Worm (Caenorhabditis elegans) whole organism, young adult: Measurements from ENCODE around the gene dnc-1.

Experiments used
- B0035.1 ChIP-seq: sonication (generic microtip); optimal IDR thresholded peaks from 2 replicates; lab custom pipeline; 2016; ENCODE audit warnings: missing genetic modification characterization, mild to moderate bottlenecking, missing compliant biosample characterization, missing genotype, missing genetic modification reagents
- B0261.1 ChIP-seq: sonication (generic microtip); optimal IDR thresholded peaks from 2 replicates; lab custom pipeline; 2016; ENCODE audit warnings: mild to moderate bottlenecking, missing genetic modification characterization, moderate library complexity, missing compliant biosample characterization
- F10E7.11 ChIP-seq: sonication (generic microtip); optimal IDR thresholded peaks from 2 replicates; lab custom pipeline; 2017; ENCODE audit warnings: mild to moderate bottlenecking, missing genetic modification characterization, moderate library complexity, missing compliant biosample characterization
- F23B12.7 ChIP-seq: sonication (generic microtip); optimal IDR thresholded peaks from 2 replicates; lab custom pipeline; 2017; ENCODE audit warnings: missing genetic modification characterization, mild to moderate bottlenecking, missing compliant biosample characterization, antibody characterized with exemption, moderate library complexity; ENCODE audit not compliant: insufficient read depth
- F57C9.4 ChIP-seq: sonication (generic microtip); optimal IDR thresholded peaks from 2 replicates; lab custom pipeline; 2017; ENCODE audit warnings: mild to moderate bottlenecking, missing genetic modification characterization, missing compliant biosample characterization
- T07F8.4 ChIP-seq: sonication (generic microtip); optimal IDR thresholded peaks from 2 replicates; lab custom pipeline; 2016; ENCODE audit warnings: mild to moderate bottlenecking, missing genetic modification characterization, moderate library complexity, missing compliant biosample characterization
- Y53F4B.3 ChIP-seq: fragments of 200-800 bp; sonication (Bioruptor generic); IDR thresholded peaks from 2 replicates; pipeline ENCODE4 v1.3.6; 2022; ENCODE audit warnings: missing genetic modification reagents, missing genetic modification characterization, missing compliant biosample characterization
- Y79H2A.3 ChIP-seq: fragments of 200-800 bp; sonication (Bioruptor generic); conservative IDR thresholded peaks from 2 replicates; pipeline ENCODE4 v1.3.6; 2022; ENCODE audit warnings: missing genetic modification reagents, missing genetic modification characterization, missing compliant biosample characterization
- akir-1 ChIP-seq: fragments of 200-800 bp; sonication (Bioruptor generic); optimal IDR thresholded peaks from 2 replicates; lab custom pipeline; 2018; ENCODE audit warnings: mild to moderate bottlenecking, missing genetic modification characterization, moderate library complexity, missing compliant biosample characterization
- attf-5 ChIP-seq: fragments of 200-800 bp; sonication (Bioruptor generic); optimal IDR thresholded peaks from 2 replicates; lab custom pipeline; 2018; ENCODE audit warnings: mild to moderate bottlenecking, missing genetic modification characterization, missing compliant biosample characterization
- ccch-3 ChIP-seq: fragments of 200-800 bp; sonication (Bioruptor generic); optimal IDR thresholded peaks from 2 replicates; lab custom pipeline; 2018; ENCODE audit warnings: mild to moderate bottlenecking, missing genetic modification characterization, missing compliant biosample characterization
- cebp-1 ChIP-seq, 2 experiments: fragments of 200-800 bp in 1 of 2; sonication (Bioruptor generic) in 1 of 2; sonication (generic microtip) in 1 of 2; IDR thresholded peaks in 1 of 2; optimal IDR thresholded peaks in 1 of 2; 2 replicates each; pipeline versions ENCODE4 v1.3.6 to Lab custom; 2017 to 2022; ENCODE audit warnings: missing compliant biosample characterization in 2 of 2, missing genetic modification characterization in 2 of 2, mild to moderate bottlenecking in 1 of 2, missing genetic modification reagents in 1 of 2, moderate library complexity in 1 of 2
- ceh-27 ChIP-seq: fragments of 200-800 bp; sonication (Bioruptor generic); optimal IDR thresholded peaks from 2 replicates; lab custom pipeline; 2018; ENCODE audit warnings: mild to moderate bottlenecking, missing genetic modification characterization, moderate library complexity, missing compliant biosample characterization
- ceh-79 ChIP-seq: sonication (generic microtip); optimal IDR thresholded peaks from 2 replicates; lab custom pipeline; 2017; ENCODE audit warnings: mild to moderate bottlenecking, missing genetic modification characterization, missing compliant biosample characterization
- die-1 ChIP-seq: sonication (generic microtip); optimal IDR thresholded peaks from 2 replicates; lab custom pipeline; 2016; ENCODE audit warnings: missing genotype, mild to moderate bottlenecking, missing genetic modification characterization, missing compliant biosample characterization
- efl-1 ChIP-seq: fragments of 150-350 bp; optimal IDR thresholded peaks from 2 replicates; lab custom pipeline; 2014; ENCODE audit warnings: missing biosample characterization, missing genetic modification reagents, missing genetic modification characterization
- gei-17 ChIP-seq: fragments of 200-800 bp; sonication (Bioruptor generic); optimal IDR thresholded peaks from 2 replicates; lab custom pipeline; 2018; ENCODE audit warnings: mild to moderate bottlenecking, missing genetic modification characterization, missing compliant biosample characterization
- hmg-1.2 ChIP-seq: fragments of 200-800 bp; sonication (Bioruptor generic); IDR thresholded peaks from 2 replicates; pipeline ENCODE4 v1.3.6; 2022; ENCODE audit warnings: missing genetic modification reagents, missing genetic modification characterization, missing compliant biosample characterization
- hrde-1 ChIP-seq: sonication (generic microtip); optimal IDR thresholded peaks from 2 replicates; lab custom pipeline; 2016; ENCODE audit warnings: missing genetic modification characterization, mild to moderate bottlenecking, missing compliant biosample characterization, moderate library complexity, missing genotype, missing genetic modification reagents, borderline replicate concordance
- lag-1 ChIP-seq: fragments of 200-800 bp; sonication (Bioruptor generic); IDR thresholded peaks from 2 replicates; pipeline ENCODE4 v1.3.6; 2022; ENCODE audit warnings: missing genetic modification reagents, missing genetic modification characterization, missing compliant biosample characterization
- lin-40 ChIP-seq: sonication (generic microtip); optimal IDR thresholded peaks from 2 replicates; lab custom pipeline; 2016; ENCODE audit warnings: missing genetic modification characterization, mild to moderate bottlenecking, missing compliant biosample characterization, missing genotype, missing genetic modification reagents
- madf-10 ChIP-seq: sonication (generic microtip); optimal IDR thresholded peaks from 2 replicates; lab custom pipeline; 2016; ENCODE audit warnings: mild to moderate bottlenecking, missing genetic modification characterization, missing compliant biosample characterization
- mxl-1 ChIP-seq: sonication (generic microtip); optimal IDR thresholded peaks from 2 replicates; lab custom pipeline; 2016; ENCODE audit warnings: missing genetic modification characterization, missing compliant biosample characterization
- nfya-1 ChIP-seq: sonication (generic microtip); optimal IDR thresholded peaks from 2 replicates; lab custom pipeline; 2017; ENCODE audit warnings: antibody characterized with exemption, missing compliant biosample characterization, missing genetic modification characterization, borderline replicate concordance; ENCODE audit not compliant: insufficient read depth
- nhr-179 ChIP-seq: sonication (generic microtip); optimal IDR thresholded peaks from 2 replicates; lab custom pipeline; 2016; ENCODE audit warnings: mild to moderate bottlenecking, missing genetic modification characterization, missing compliant biosample characterization
- nhr-80 ChIP-seq: sonication (generic microtip); optimal IDR thresholded peaks from 2 replicates; lab custom pipeline; 2016; ENCODE audit warnings: missing genetic modification characterization, missing compliant biosample characterization
- rcor-1 ChIP-seq: fragments of 200-800 bp; sonication (Bioruptor generic); IDR thresholded peaks from 2 replicates; pipeline ENCODE4 v1.3.6; 2022; ENCODE audit warnings: missing genetic modification reagents, missing genetic modification characterization, missing compliant biosample characterization
- repo-1 ChIP-seq: sonication (generic microtip); optimal IDR thresholded peaks from 2 replicates; lab custom pipeline; 2017; ENCODE audit warnings: mild to moderate bottlenecking, missing genetic modification characterization, missing compliant biosample characterization
- sea-2 ChIP-seq: fragments of 200-800 bp; sonication (Bioruptor generic); IDR thresholded peaks from 2 replicates; pipeline ENCODE4 v1.3.6; 2022; ENCODE audit warnings: missing genetic modification characterization, missing compliant biosample characterization
- snpc-1.3 ChIP-seq: sonication (generic microtip); optimal IDR thresholded peaks from 2 replicates; lab custom pipeline; 2017; ENCODE audit warnings: missing genetic modification characterization, mild to moderate bottlenecking, missing compliant biosample characterization, antibody characterized with exemption, moderate library complexity, missing genotype, missing genetic modification reagents; ENCODE audit not compliant: insufficient read depth
- somi-1 ChIP-seq: fragments of 200-800 bp; sonication (Bioruptor generic); optimal IDR thresholded peaks from 2 replicates; lab custom pipeline; 2018; ENCODE audit warnings: mild to moderate bottlenecking, missing genetic modification characterization, missing compliant biosample characterization
- sptf-2 ChIP-seq: fragments of 200-800 bp; sonication (Bioruptor generic); optimal IDR thresholded peaks from 2 replicates; lab custom pipeline; 2018; ENCODE audit warnings: mild to moderate bottlenecking, missing genetic modification characterization, missing compliant biosample characterization
- tbx-9 ChIP-seq: sonication (generic microtip); optimal IDR thresholded peaks from 2 replicates; lab custom pipeline; 2016; ENCODE audit warnings: borderline replicate concordance, missing genetic modification characterization, inconsistent platforms, missing compliant biosample characterization
- tlf-1 ChIP-seq: fragments of 200-800 bp; sonication (Bioruptor generic); optimal IDR thresholded peaks from 2 replicates; lab custom pipeline; 2018; ENCODE audit warnings: mild to moderate bottlenecking, missing genetic modification characterization, missing compliant biosample characterization
- unc-130 ChIP-seq: sonication (generic microtip); optimal IDR thresholded peaks from 2 replicates; lab custom pipeline; 2016; ENCODE audit warnings: missing genetic modification reagents, missing genetic modification characterization, missing compliant biosample characterization
- ztf-25 ChIP-seq: fragments of 200-800 bp; sonication (Bioruptor generic); IDR thresholded peaks from 2 replicates; pipeline ENCODE4 v1.3.6; 2022; ENCODE audit warnings: missing genetic modification reagents, missing genetic modification characterization, missing compliant biosample characterization
- ztf-26 ChIP-seq: sonication (generic microtip); optimal IDR thresholded peaks from 2 replicates; lab custom pipeline; 2017; ENCODE audit warnings: missing genetic modification characterization, missing compliant biosample characterization
- ztf-3 ChIP-seq: fragments of 200-800 bp; sonication (Bioruptor generic); optimal IDR thresholded peaks from 2 replicates; lab custom pipeline; 2018; ENCODE audit warnings: mild to moderate bottlenecking, missing genetic modification characterization, missing compliant biosample characterization
- ztf-6 ChIP-seq: fragments of 200-800 bp; sonication (Bioruptor generic); IDR thresholded peaks from 2 replicates; pipeline ENCODE4 v1.3.6; 2022; ENCODE audit warnings: missing genetic modification reagents, missing genetic modification characterization, missing compliant biosample characterization

Gene dnc-1

ce11 chrIV:10915388-10915787 is 17.6 kb downstream of the dnc-1 start, which contains the start of gene ZK593.3:
ZK593.3 (plus strand) TSS chrIV:10915688.
- TF ChIP-seq attf-5 (GFP tag; lab: Kevin White, UChicago): no peak
- TF ChIP-seq nhr-80 (tag; lab: Kevin White, UChicago): peak; percentile 4

- TF ChIP-seq Y79H2A.3 (GFP tag; lab: Robert Waterston, UW) (no peak), rcor-1 (GFP tag; lab: Robert Waterston, UW) (no peak), repo-1 (peak; percentile 59)
Measured at ce11 chrIV:10913081-10913480, 19.9 kb downstream of the dnc-1 start, which contains the start of gene ZK593.2. ZK593.2 (plus strand) TSS chrIV:10913381.

- TF ChIP-seq B0261.1 (tag; lab: Kevin White, UChicago): no peak
- no peak for TF ChIP-seq lin-40 (tag; lab: Kevin White, UChicago)
- TF ChIP-seq nhr-80 (tag; lab: Kevin White, UChicago): peak; percentile 91
- peak; percentile 62 for TF ChIP-seq hmg-1.2
Measured at ce11 chrIV:10909708-10910107, 23.3 kb downstream of the dnc-1 start, which contains the start of gene pyk-2. pyk-2 (plus strand) TSS chrIV:10909913.

ce11 chrIV:10909206-10909605 is 23.8 kb downstream of the dnc-1 start, which contains the start of gene ZK596.2:
ZK596.2 (minus strand) TSS chrIV:10909306.
- TF ChIP-seq T07F8.4 (tag; lab: Kevin White, UChicago): no peak
- no peak for TF ChIP-seq lag-1 (GFP tag; lab: Robert Waterston, UW)
- TF ChIP-seq F23B12.7: no peak
- TF ChIP-seq F57C9.4: no peak
- TF ChIP-seq ztf-6 (GFP tag; lab: Robert Waterston, UW): no peak
- TF ChIP-seq B0035.1 (tag; lab: Kevin White, UChicago): no peak
- no peak for TF ChIP-seq B0261.1 (tag; lab: Kevin White, UChicago)
- no peak for TF ChIP-seq ceh-79 (tag; lab: Kevin White, UChicago)
- TF ChIP-seq nhr-179 (tag; lab: Kevin White, UChicago): no peak
- no peak for TF ChIP-seq hrde-1 (tag; lab: Kevin White, UChicago)
- no peak for TF ChIP-seq cebp-1 (GFP tag; IDR thresholded peaks at IDR 0.05; lab: Robert Waterston, UW)
- no peak for TF ChIP-seq cebp-1 (tag; optimal IDR thresholded peaks at IDR 0.05; lab: Kevin White, UChicago)
- no peak for TF ChIP-seq ceh-27
- no peak for TF ChIP-seq unc-130 (GFP tag; lab: Kevin White, UChicago)
- TF ChIP-seq nfya-1 (tag; lab: Kevin White, UChicago): no peak
- TF ChIP-seq F10E7.11: no peak
- no peak for TF ChIP-seq tlf-1 (GFP tag; lab: Kevin White, UChicago)
- TF ChIP-seq Y53F4B.3 (GFP tag; lab: Robert Waterston, UW): no peak
- TF ChIP-seq tbx-9: no peak
- no peak for TF ChIP-seq gei-17 (GFP tag; lab: Kevin White, UChicago)

- TF ChIP-seq madf-10 (tag; lab: Kevin White, UChicago) (no peak), mxl-1 (no peak), ztf-25 (GFP tag; lab: Robert Waterston, UW) (no peak), B0035.1 (tag; lab: Kevin White, UChicago) (no peak), ztf-26 (tag; lab: Kevin White, UChicago) (no peak), somi-1 (GFP tag; lab: Kevin White, UChicago) (no peak), T07F8.4 (tag; lab: Kevin White, UChicago) (no peak), die-1 (tag; lab: Kevin White, UChicago) (no peak), attf-5 (GFP tag; lab: Kevin White, UChicago) (no peak), ccch-3 (GFP tag; lab: Kevin White, UChicago) (no peak), akir-1 (GFP tag; lab: Kevin White, UChicago) (no peak), efl-1 (GFP tag; lab: Kevin White, UChicago) (no peak), snpc-1.3 (tag; lab: Kevin White, UChicago) (no peak), sea-2 (GFP tag; lab: Robert Waterston, UW) (no peak), lag-1 (GFP tag; lab: Robert Waterston, UW) (no peak), ztf-3 (GFP tag; lab: Kevin White, UChicago) (no peak), sptf-2 (GFP tag; lab: Kevin White, UChicago) (no peak)
Measured at ce11 chrIV:10904282-10904681, 28.7 kb downstream of the dnc-1 start, which contains the start of gene ZK596.3. ZK596.3 (minus strand) TSS chrIV:10904382.
